Fruit fly (Drosophila melanogaster) Kc167 (cell line): ENCODE measurements around the gene CG13855.

Experiments
- Sin3A ChIP-seq: fragments of >200 bp; optimal IDR thresholded peaks from 2 replicates; lab custom pipeline; 2018; ENCODE audit warnings: missing external identifiers
- h ChIP-seq: fragments of >200 bp; optimal IDR thresholded peaks from 3 replicates; lab custom pipeline; 2018; ENCODE audit warnings: missing external identifiers
- psq ChIP-seq: fragments of >200 bp; optimal IDR thresholded peaks from 2 replicates; lab custom pipeline; 2017; ENCODE audit warnings: missing external identifiers

DNA sequence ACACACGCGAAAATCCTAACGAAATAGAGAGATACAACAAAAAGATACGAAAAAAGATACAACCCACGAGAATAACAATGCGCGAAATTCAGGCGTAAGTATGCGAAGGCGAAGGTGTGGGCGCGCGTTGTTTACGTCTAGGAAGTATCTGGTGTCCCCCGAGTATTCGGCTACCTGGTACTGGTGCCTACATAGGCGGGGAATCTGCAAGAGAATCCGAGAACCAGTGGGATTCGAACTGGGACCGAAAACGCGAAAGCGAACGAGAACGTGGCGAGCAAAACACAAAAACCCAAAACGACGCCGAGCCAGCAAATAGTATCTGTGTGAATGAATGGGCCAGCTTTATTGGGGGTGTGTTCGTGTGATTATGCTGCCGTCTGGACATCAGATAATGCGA, 15.6 kb upstream of the CG13855 start:
- TF ChIP-seq psq (lab: Kevin White, UChicago) (no peak), h (lab: Kevin White, UChicago) (no peak), Sin3A (lab: Kevin White, UChicago) (no peak)
